Worm (Caenorhabditis elegans) whole organism, young adult: ENCODE data around the gene ari-2.
A peak's percentile ranks its signal among the peaks of the same experiment; 100 is the strongest.

Source experiments
- B0019.2 ChIP-seq: fragments of 200-800 bp; sonication (Bioruptor generic); conservative IDR thresholded peaks from 2 replicates; pipeline ENCODE4 v1.3.6; 2022; ENCODE audit warnings: missing genetic modification reagents, missing genetic modification characterization, missing compliant biosample characterization
- B0035.1 ChIP-seq: sonication (generic microtip); optimal IDR thresholded peaks from 2 replicates; lab custom pipeline; 2016; ENCODE audit warnings: missing genetic modification characterization, mild to moderate bottlenecking, missing compliant biosample characterization, missing genotype, missing genetic modification reagents
- C17E4.6 ChIP-seq: fragments of 200-800 bp; sonication (Bioruptor generic); IDR thresholded peaks from 2 replicates; pipeline ENCODE4 v1.3.6; 2022; ENCODE audit warnings: missing genetic modification reagents, missing genetic modification characterization, missing compliant biosample characterization
- F39B2.1 ChIP-seq: fragments of 200-800 bp; sonication (Bioruptor generic); IDR thresholded peaks from 2 replicates; pipeline ENCODE4 v1.3.6; 2022; ENCODE audit warnings: missing genetic modification reagents, missing genetic modification characterization, missing compliant biosample characterization
- F49E8.2 ChIP-seq: sonication (generic microtip); optimal IDR thresholded peaks from 3 replicates; lab custom pipeline; 2017; ENCODE audit warnings: missing genetic modification characterization, mild to moderate bottlenecking, missing compliant biosample characterization, antibody characterized with exemption, moderate library complexity; ENCODE audit not compliant: insufficient read depth
- F52B5.7 ChIP-seq: sonication (generic microtip); optimal IDR thresholded peaks from 2 replicates; lab custom pipeline; 2016; ENCODE audit warnings: mild to moderate bottlenecking, missing genetic modification characterization, missing compliant biosample characterization
- K11D2.4 ChIP-seq: fragments of 200-800 bp; sonication (Bioruptor generic); IDR thresholded peaks from 2 replicates; pipeline ENCODE4 v1.3.6; 2022; ENCODE audit warnings: missing genetic modification reagents, missing genetic modification characterization, missing compliant biosample characterization
- T07F8.4 ChIP-seq: sonication (generic microtip); optimal IDR thresholded peaks from 2 replicates; lab custom pipeline; 2016; ENCODE audit warnings: mild to moderate bottlenecking, missing genetic modification characterization, moderate library complexity, missing compliant biosample characterization
- Y56A3A.18 ChIP-seq: fragments of 200-800 bp; sonication (Bioruptor generic); IDR thresholded peaks from 2 replicates; pipeline ENCODE4 v1.3.6; 2022; ENCODE audit warnings: missing genetic modification reagents, missing genetic modification characterization, missing compliant biosample characterization
- Y95B8A.8 ChIP-seq: fragments of 200-800 bp; sonication (Bioruptor generic); IDR thresholded peaks from 2 replicates; pipeline ENCODE4 v1.3.6; 2022; ENCODE audit warnings: missing genetic modification reagents, missing genetic modification characterization, missing compliant biosample characterization
- ZK185.1 ChIP-seq: sonication (generic microtip); optimal IDR thresholded peaks from 2 replicates; lab custom pipeline; 2016; ENCODE audit warnings: mild to moderate bottlenecking, missing genetic modification characterization, missing compliant biosample characterization; ENCODE audit not compliant: poor library complexity, severe bottlenecking
- attf-3 ChIP-seq: fragments of 200-800 bp; sonication (Bioruptor generic); conservative IDR thresholded peaks from 2 replicates; pipeline ENCODE4 v1.3.6; 2022; ENCODE audit warnings: missing genetic modification reagents, missing genetic modification characterization, missing compliant biosample characterization
- attf-6 ChIP-seq: fragments of 200-800 bp; sonication (Bioruptor generic); IDR thresholded peaks from 2 replicates; pipeline ENCODE4 v1.3.6; 2022; ENCODE audit warnings: missing genetic modification reagents, missing genetic modification characterization, missing compliant biosample characterization
- bed-2 ChIP-seq: fragments of 200-800 bp; sonication (Bioruptor generic); IDR thresholded peaks from 2 replicates; pipeline ENCODE4 v1.3.6; 2022; ENCODE audit warnings: missing genetic modification reagents, missing genetic modification characterization, missing compliant biosample characterization
- cebp-1 ChIP-seq, 2 experiments: fragments of 200-800 bp in 1 of 2; sonication (Bioruptor generic) in 1 of 2; sonication (generic microtip) in 1 of 2; IDR thresholded peaks in 1 of 2; optimal IDR thresholded peaks in 1 of 2; 2 replicates each; pipeline versions ENCODE4 v1.3.6 to Lab custom; 2017 to 2022; ENCODE audit warnings: missing compliant biosample characterization in 2 of 2, missing genetic modification characterization in 2 of 2, mild to moderate bottlenecking in 1 of 2, missing genetic modification reagents in 1 of 2, moderate library complexity in 1 of 2
- ceh-40 ChIP-seq: fragments of 200-800 bp; sonication (Bioruptor generic); IDR thresholded peaks from 2 replicates; pipeline ENCODE4 v1.3.6; 2022; ENCODE audit warnings: missing genetic modification characterization, missing compliant biosample characterization
- dpff-1 ChIP-seq: sonication (generic microtip); optimal IDR thresholded peaks from 2 replicates; lab custom pipeline; 2017; ENCODE audit warnings: mild to moderate bottlenecking, missing genetic modification characterization, missing compliant biosample characterization
- efl-1 ChIP-seq: fragments of 150-350 bp; optimal IDR thresholded peaks from 2 replicates; lab custom pipeline; 2014; ENCODE audit warnings: missing biosample characterization, missing genetic modification reagents, missing genetic modification characterization
- ets-4 ChIP-seq: fragments of 200-800 bp; sonication (Bioruptor generic); optimal IDR thresholded peaks from 2 replicates; lab custom pipeline; 2018; ENCODE audit warnings: mild to moderate bottlenecking, missing genetic modification characterization, missing compliant biosample characterization
- fkh-3 ChIP-seq: sonication (generic microtip); optimal IDR thresholded peaks from 2 replicates; lab custom pipeline; 2016; ENCODE audit warnings: mild to moderate bottlenecking, missing genetic modification characterization, missing compliant biosample characterization
- gei-17 ChIP-seq: fragments of 200-800 bp; sonication (Bioruptor generic); optimal IDR thresholded peaks from 2 replicates; lab custom pipeline; 2018; ENCODE audit warnings: mild to moderate bottlenecking, missing genetic modification characterization, missing compliant biosample characterization
- hlh-12 ChIP-seq: sonication (generic microtip); optimal IDR thresholded peaks from 2 replicates; lab custom pipeline; 2016; ENCODE audit warnings: missing genetic modification characterization, missing compliant biosample characterization
- hlh-26 ChIP-seq: fragments of 200-800 bp; sonication (Bioruptor generic); conservative IDR thresholded peaks from 2 replicates; pipeline ENCODE4 v1.3.6; 2022; ENCODE audit warnings: missing genetic modification reagents, missing genetic modification characterization, missing compliant biosample characterization
- hmg-1.2 ChIP-seq: fragments of 200-800 bp; sonication (Bioruptor generic); IDR thresholded peaks from 2 replicates; pipeline ENCODE4 v1.3.6; 2022; ENCODE audit warnings: missing genetic modification reagents, missing genetic modification characterization, missing compliant biosample characterization
- hmg-20 ChIP-seq: fragments of 200-800 bp; sonication (Bioruptor generic); IDR thresholded peaks from 2 replicates; pipeline ENCODE4 v1.3.6; 2022; ENCODE audit warnings: missing genetic modification reagents, missing genetic modification characterization, missing compliant biosample characterization
- hsf-1 ChIP-seq: fragments of 200-800 bp; sonication (Bioruptor generic); IDR thresholded peaks from 2 replicates; pipeline ENCODE4 v1.3.6; 2022; ENCODE audit warnings: missing genetic modification reagents, missing genetic modification characterization, missing compliant biosample characterization
- lag-1 ChIP-seq: fragments of 200-800 bp; sonication (Bioruptor generic); IDR thresholded peaks from 2 replicates; pipeline ENCODE4 v1.3.6; 2022; ENCODE audit warnings: missing genetic modification reagents, missing genetic modification characterization, missing compliant biosample characterization
- let-607 ChIP-seq, 2 experiments: fragments of 200-800 bp in 1 of 2; sonication (Bioruptor generic) in 1 of 2; sonication (generic microtip) in 1 of 2; optimal IDR thresholded peaks; 2 replicates each; lab custom pipeline; 2016 to 2018; ENCODE audit warnings: mild to moderate bottlenecking in 2 of 2, missing compliant biosample characterization in 2 of 2, missing genetic modification characterization in 2 of 2, moderate library complexity in 2 of 2, missing genotype in 1 of 2
- lin-26 ChIP-seq: fragments of 200-800 bp; sonication (Bioruptor generic); IDR thresholded peaks from 2 replicates; pipeline ENCODE4 v1.3.6; 2022; ENCODE audit warnings: missing genetic modification reagents, missing genetic modification characterization, missing compliant biosample characterization
- lin-35 ChIP-seq, 3 experiments: fragments of 150-350 bp in 2 of 3; sonication (generic microtip) in 1 of 3; optimal IDR thresholded peaks; 2 replicates each; lab custom pipeline; 2014 to 2018; ENCODE audit warnings: missing biosample characterization in 3 of 3, missing genetic modification characterization in 3 of 3, missing genetic modification reagents in 3 of 3
- lin-40 ChIP-seq: sonication (generic microtip); optimal IDR thresholded peaks from 2 replicates; lab custom pipeline; 2016; ENCODE audit warnings: missing genetic modification characterization, mild to moderate bottlenecking, missing compliant biosample characterization, missing genotype, missing genetic modification reagents
- lin-54 ChIP-seq: fragments of 200-800 bp; sonication (Bioruptor generic); optimal IDR thresholded peaks from 2 replicates; lab custom pipeline; 2018; ENCODE audit warnings: mild to moderate bottlenecking, missing genetic modification characterization, missing compliant biosample characterization
- lir-1 ChIP-seq: fragments of 200-800 bp; sonication (Bioruptor generic); conservative IDR thresholded peaks from 2 replicates; pipeline ENCODE4 v1.3.6; 2022; ENCODE audit warnings: missing genetic modification reagents, missing genetic modification characterization, missing compliant biosample characterization
- madf-3 ChIP-seq: fragments of 200-800 bp; sonication (Bioruptor generic); IDR thresholded peaks from 2 replicates; pipeline ENCODE4 v1.3.6; 2022; ENCODE audit warnings: missing genetic modification reagents, missing genetic modification characterization, missing compliant biosample characterization
- mcd-1 ChIP-seq: fragments of 200-800 bp; sonication (Bioruptor generic); IDR thresholded peaks from 2 replicates; pipeline ENCODE4 v1.3.6; 2022; ENCODE audit warnings: missing genetic modification reagents, missing genetic modification characterization, missing compliant biosample characterization
- nfya-1 ChIP-seq: sonication (generic microtip); optimal IDR thresholded peaks from 2 replicates; lab custom pipeline; 2017; ENCODE audit warnings: antibody characterized with exemption, missing compliant biosample characterization, missing genetic modification characterization, borderline replicate concordance; ENCODE audit not compliant: insufficient read depth
- nhr-120 ChIP-seq: fragments of 200-800 bp; sonication (Bioruptor generic); IDR thresholded peaks from 2 replicates; pipeline ENCODE4 v1.3.6; 2022; ENCODE audit warnings: missing genetic modification characterization, missing compliant biosample characterization
- nhr-80 ChIP-seq: sonication (generic microtip); optimal IDR thresholded peaks from 2 replicates; lab custom pipeline; 2016; ENCODE audit warnings: missing genetic modification characterization, missing compliant biosample characterization
- nhr-90 ChIP-seq: sonication (generic microtip); optimal IDR thresholded peaks from 2 replicates; lab custom pipeline; 2016; ENCODE audit warnings: missing genotype, mild to moderate bottlenecking, missing genetic modification characterization, missing compliant biosample characterization
- sdz-38 ChIP-seq: sonication (generic microtip); optimal IDR thresholded peaks from 2 replicates; lab custom pipeline; 2016; ENCODE audit warnings: missing genotype, missing genetic modification characterization, missing compliant biosample characterization
- snpc-1.1 ChIP-seq: sonication (generic microtip); optimal IDR thresholded peaks from 2 replicates; lab custom pipeline; 2017; ENCODE audit warnings: missing genetic modification characterization, mild to moderate bottlenecking, missing compliant biosample characterization, antibody characterized with exemption, moderate library complexity, missing genotype, missing genetic modification reagents; ENCODE audit not compliant: insufficient read depth
- sptf-2 ChIP-seq: fragments of 200-800 bp; sonication (Bioruptor generic); optimal IDR thresholded peaks from 2 replicates; lab custom pipeline; 2018; ENCODE audit warnings: mild to moderate bottlenecking, missing genetic modification characterization, missing compliant biosample characterization
- tbx-9 ChIP-seq: sonication (generic microtip); optimal IDR thresholded peaks from 2 replicates; lab custom pipeline; 2016; ENCODE audit warnings: borderline replicate concordance, missing genetic modification characterization, inconsistent platforms, missing compliant biosample characterization
- ztf-22 ChIP-seq: fragments of 200-800 bp; sonication (Bioruptor generic); optimal IDR thresholded peaks from 2 replicates; lab custom pipeline; 2018; ENCODE audit warnings: mild to moderate bottlenecking, missing genetic modification characterization, moderate library complexity, missing compliant biosample characterization

The ari-2 gene

ce11 chrIV:5550676-5551184 is at the start of gene ari-2:
TSS of gene ari-2 (plus strand) at chrIV:5551134.
- TF ChIP-seq lir-1 (GFP tag; lab: Robert Waterston, UW), result no peak
- no peak for TF ChIP-seq C17E4.6
- no peak for TF ChIP-seq nhr-120 (GFP tag; lab: Robert Waterston, UW)
- TF ChIP-seq lin-54 (GFP tag; lab: Kevin White, UChicago), result no peak
- TF ChIP-seq hmg-1.2, result peak; percentile 97
- TF ChIP-seq nfya-1 (tag; lab: Kevin White, UChicago), result no peak
- no peak for TF ChIP-seq lin-26 (GFP tag; lab: Robert Waterston, UW)
- no peak for TF ChIP-seq nhr-90 (tag; lab: Kevin White, UChicago)
- TF ChIP-seq mcd-1 (GFP tag; lab: Robert Waterston, UW), result no peak
- TF ChIP-seq sptf-2 (GFP tag; lab: Kevin White, UChicago), result no peak
- TF ChIP-seq lag-1 (GFP tag; lab: Robert Waterston, UW), result no peak
- no peak for TF ChIP-seq T07F8.4 (tag; lab: Kevin White, UChicago)
- TF ChIP-seq attf-3 (GFP tag; lab: Robert Waterston, UW), result no peak
- TF ChIP-seq bed-2 (GFP tag; lab: Robert Waterston, UW), result no peak
- no peak for TF ChIP-seq hmg-20 (GFP tag; lab: Robert Waterston, UW)
- TF ChIP-seq snpc-1.1, result no peak
- TF ChIP-seq lin-35 (GFP tag; optimal IDR thresholded peaks at IDR 0.05; lab: Kevin White, UChicago), result no peak
- TF ChIP-seq efl-1 (GFP tag; lab: Kevin White, UChicago), result no peak
- TF ChIP-seq fkh-3, result no peak
- TF ChIP-seq B0019.2, result no peak
- no peak for TF ChIP-seq sdz-38
- TF ChIP-seq cebp-1 (GFP tag; IDR thresholded peaks at IDR 0.05; lab: Robert Waterston, UW), result no peak
- TF ChIP-seq cebp-1 (tag; optimal IDR thresholded peaks at IDR 0.05; lab: Kevin White, UChicago), result peak; percentile 30
- peak; percentile 13 for TF ChIP-seq nhr-80
- no peak for TF ChIP-seq attf-6 (GFP tag; lab: Robert Waterston, UW)
- no peak for TF ChIP-seq hsf-1 (GFP tag; lab: Robert Waterston, UW)
- TF ChIP-seq F49E8.2 (tag; lab: Kevin White, UChicago), result no peak
- no peak for TF ChIP-seq tbx-9
- TF ChIP-seq K11D2.4 (GFP tag; lab: Robert Waterston, UW), result no peak
- no peak for TF ChIP-seq hlh-12 (tag; lab: Kevin White, UChicago)
- no peak for TF ChIP-seq ztf-22 (GFP tag; lab: Kevin White, UChicago)
- TF ChIP-seq ZK185.1 (tag; lab: Kevin White, UChicago), result no peak
- TF ChIP-seq lin-40 (tag; lab: Kevin White, UChicago), result peak; percentile 12
- no peak for TF ChIP-seq let-607 (tag; optimal IDR thresholded peaks at IDR 0.05; lab: Kevin White, UChicago)
- TF ChIP-seq, all 124 proteins: peak for 4

ce11 chrIV:5501414-5501813 is 49.5 kb upstream of the ari-2 start:
- TF ChIP-seq gei-17 (GFP tag; lab: Kevin White, UChicago), result no peak
- TF ChIP-seq ets-4 (GFP tag; lab: Kevin White, UChicago), result no peak
- TF ChIP-seq, all 124 proteins: peak for 0

ce11 chrIV:5502610-5503009 is 48.3 kb upstream of the ari-2 start:
- no peak for TF ChIP-seq let-607 (tag; optimal IDR thresholded peaks at IDR 0.05; lab: Kevin White, UChicago)
- no peak for TF ChIP-seq madf-3 (GFP tag; lab: Robert Waterston, UW)
- no peak for TF ChIP-seq lin-54 (GFP tag; lab: Kevin White, UChicago)
- no peak for TF ChIP-seq nhr-80
- no peak for TF ChIP-seq dpff-1
- no peak for TF ChIP-seq hlh-26 (GFP tag; lab: Robert Waterston, UW)
- TF ChIP-seq F52B5.7, result no peak
- no peak for TF ChIP-seq Y56A3A.18
- no peak for TF ChIP-seq B0035.1 (tag; lab: Kevin White, UChicago)
- no peak for TF ChIP-seq Y95B8A.8 (GFP tag; lab: Robert Waterston, UW)
- no peak for TF ChIP-seq K11D2.4 (GFP tag; lab: Robert Waterston, UW)
- no peak for TF ChIP-seq ceh-40 (GFP tag; lab: Robert Waterston, UW)
- TF ChIP-seq F39B2.1, result no peak
- TF ChIP-seq lin-40 (tag; lab: Kevin White, UChicago), result no peak
